Fruit fly (Drosophila melanogaster): ENCODE results near the gene e.

e gene

DNA sequence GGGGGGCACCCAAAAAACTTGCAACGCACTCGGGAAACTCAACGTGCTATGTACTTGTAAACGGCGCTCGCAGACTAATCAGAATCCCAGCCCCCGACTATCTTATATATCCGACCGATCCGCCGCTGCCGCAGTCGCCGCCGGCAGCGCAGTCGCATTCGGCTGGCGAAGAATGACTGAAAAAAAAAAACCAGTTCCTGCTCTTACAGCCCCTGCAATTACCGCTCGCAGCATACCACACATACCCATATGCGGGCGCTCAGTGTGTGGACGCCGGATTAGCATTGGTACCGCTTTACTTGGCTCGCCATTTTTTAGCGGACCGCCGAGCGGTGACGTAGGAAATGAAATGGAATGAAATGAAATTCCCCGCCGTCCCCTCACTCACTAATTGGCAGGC is at the start of gene e:
e (minus strand) TSS at position 79 of the 400 bp plus-strand sequence.
- TF ChIP-seq rn (GFP tag; IDR thresholded peaks at IDR 0.05), result no peak
- peak; percentile 79 for TF ChIP-seq CG13204 (GFP tag; optimal IDR thresholded peaks at IDR 0.05)
- no peak for TF ChIP-seq CG12605 (GFP tag; IDR thresholded peaks at IDR 0.05)
- peak; percentile 39; the same call in 1 of the 3 replicates for TF ChIP-seq CG4496 (GFP tag; IDR thresholded peaks at IDR 0.05)
- TF ChIP-seq CG15710 (tag; optimal IDR thresholded peaks at IDR 0.05), result no peak
- no peak for TF ChIP-seq EcR (GFP tag; optimal IDR thresholded peaks at IDR 0.05)
- no peak for TF ChIP-seq CG34367 (tag; optimal IDR thresholded peaks at IDR 0.05)
- TF ChIP-seq CG8159 (tag; optimal IDR thresholded peaks at IDR 0.05), result no peak
- TF ChIP-seq Pif1B (GFP tag; optimal IDR thresholded peaks at IDR 0.05), result no peak
- no peak for TF ChIP-seq Pif1A (GFP tag; optimal IDR thresholded peaks at IDR 0.05)

DNA sequence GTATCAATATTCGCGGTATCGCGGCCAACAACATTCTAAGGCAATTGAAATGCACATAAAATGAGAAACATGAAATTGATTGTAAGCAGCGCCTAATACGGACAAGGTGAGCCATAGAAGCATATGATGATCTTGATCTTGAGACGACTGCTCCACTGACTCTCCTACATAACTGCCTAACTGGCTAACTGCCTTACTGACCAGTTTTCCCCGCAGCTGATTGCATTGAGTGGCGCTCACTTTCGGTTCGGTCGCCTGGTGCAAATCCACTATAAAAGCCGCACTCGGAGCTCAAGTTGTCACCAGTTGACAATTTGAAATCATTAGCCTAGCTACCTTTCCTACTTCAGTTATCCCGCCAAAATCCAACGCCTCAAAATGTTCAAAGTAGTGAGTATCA is 45.9 kb upstream of the e start, which contains the start of gene CG17298:
CG17298 (plus strand) TSS at position 301 of the 400 bp plus-strand sequence.
- TF ChIP-seq CG34367 (tag; optimal IDR thresholded peaks at IDR 0.05) (no peak), CG14655 (GFP tag; optimal IDR thresholded peaks at IDR 0.05) (no peak), CG10348 (GFP tag; IDR thresholded peaks at IDR 0.05) (no peak), rn (GFP tag; IDR thresholded peaks at IDR 0.05) (no peak), CG32121 (GFP tag; IDR thresholded peaks at IDR 0.05) (no peak), CG13204 (GFP tag; optimal IDR thresholded peaks at IDR 0.05) (no peak), Pif1A (GFP tag; optimal IDR thresholded peaks at IDR 0.05) (no peak), gl (tag; optimal IDR thresholded peaks at IDR 0.05) (no peak)

DNA sequence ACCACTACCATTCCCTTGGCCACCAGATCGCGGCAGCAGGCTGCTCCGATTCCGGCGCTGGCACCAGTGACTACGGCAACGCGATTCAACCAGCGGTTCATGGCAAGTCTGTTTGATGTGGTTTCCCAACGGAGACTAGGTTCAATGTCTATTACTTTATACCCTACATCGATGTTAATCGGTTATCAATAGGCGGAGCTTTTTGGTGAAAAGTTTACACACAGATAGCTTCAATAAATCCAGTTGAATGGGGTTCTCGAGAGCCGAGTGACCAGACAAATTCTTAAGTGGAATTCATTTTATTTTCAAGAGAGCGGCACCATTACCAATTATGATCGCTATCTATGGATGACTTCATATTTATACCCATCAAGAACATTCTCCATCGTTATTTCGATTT is 39.1 kb upstream of the e start, which contains the start of gene CG3301:
CG3301 (minus strand) TSS at position 139 of the 400 bp plus-strand sequence.
- TF ChIP-seq fd96Ca (GFP tag; IDR thresholded peaks at IDR 0.05) (no peak), Ets98B (GFP tag; IDR thresholded peaks at IDR 0.05) (no peak), CG8159 (tag; optimal IDR thresholded peaks at IDR 0.05) (no peak), CG10348 (GFP tag; IDR thresholded peaks at IDR 0.05) (no peak), D1 (tag; optimal IDR thresholded peaks at IDR 0.05) (no peak), Snoo (tag; optimal IDR thresholded peaks at IDR 0.05) (no peak), EcR (GFP tag; optimal IDR thresholded peaks at IDR 0.05) (no peak), rn (GFP tag; IDR thresholded peaks at IDR 0.05) (no peak), CG34367 (tag; optimal IDR thresholded peaks at IDR 0.05) (no peak), CG17806 (tag; optimal IDR thresholded peaks at IDR 0.05) (no peak), CG14655 (GFP tag; optimal IDR thresholded peaks at IDR 0.05) (no peak), Pif1B (GFP tag; optimal IDR thresholded peaks at IDR 0.05) (no peak), CG9948 (tag; optimal IDR thresholded peaks at IDR 0.05) (no peak)

DNA sequence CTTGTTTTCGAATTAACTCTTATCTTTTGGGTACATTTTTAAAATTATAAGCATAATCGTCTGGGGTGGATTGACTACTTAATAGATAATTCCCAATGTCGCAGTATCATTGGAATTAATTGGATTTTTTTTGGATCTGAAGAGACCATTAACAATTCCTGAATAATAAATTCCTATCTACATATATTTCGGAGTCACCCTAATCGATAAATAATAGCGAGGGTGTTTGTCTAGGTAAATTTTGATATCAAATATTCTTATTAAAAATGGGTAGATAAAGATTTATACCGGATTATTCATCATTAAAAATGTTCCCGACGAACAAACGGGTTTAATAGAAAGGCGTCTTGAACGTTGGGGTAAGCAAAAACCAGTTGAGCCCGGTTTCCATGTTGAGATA is 37.9 kb upstream of the e start:
- TF ChIP-seq rn (GFP tag; IDR thresholded peaks at IDR 0.05), result no peak

DNA sequence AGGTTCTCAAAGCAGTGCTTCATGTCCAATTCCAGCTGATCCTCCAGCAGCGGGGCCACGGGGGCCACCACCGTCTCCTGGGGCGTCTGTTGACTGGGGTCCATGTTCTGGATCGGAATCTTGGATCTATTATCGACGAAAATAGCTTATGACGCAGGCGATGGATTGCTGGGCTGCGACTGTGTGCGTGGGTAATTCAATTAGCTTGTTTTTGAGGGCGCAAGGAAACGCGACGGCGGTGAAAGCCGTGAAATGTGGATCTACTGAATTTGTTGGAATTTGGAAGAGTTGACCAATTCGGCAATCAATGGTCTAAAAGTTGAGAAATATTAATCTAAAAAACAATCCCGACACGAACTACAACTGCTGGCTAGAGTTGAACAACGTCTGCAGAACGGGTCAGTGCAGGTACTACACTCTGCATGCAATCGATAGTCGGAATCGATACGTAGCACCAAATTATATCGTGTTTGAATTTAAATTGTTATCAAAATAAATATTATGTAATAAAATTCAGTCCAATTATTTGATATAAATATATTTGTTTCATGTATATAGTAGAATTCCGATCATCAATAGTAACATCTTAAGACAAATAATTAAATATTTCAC is 36.6 kb upstream of the e start, which contains the start of gene CG3308:
CG3308 (minus strand) TSS at position 391 of the 612 bp plus-strand sequence.
- TF ChIP-seq CG12605 (GFP tag; IDR thresholded peaks at IDR 0.05), result 0 out of 2 replicates have a peak, but pooled peaks have one; percentile 3
- TF ChIP-seq Snoo (tag; optimal IDR thresholded peaks at IDR 0.05), result no peak
- TF ChIP-seq CG8301 (tag; optimal IDR thresholded peaks at IDR 0.05), result no peak
- TF ChIP-seq CG14655 (GFP tag; optimal IDR thresholded peaks at IDR 0.05), result no peak
- TF ChIP-seq CG9948 (tag; optimal IDR thresholded peaks at IDR 0.05), result no peak

DNA sequence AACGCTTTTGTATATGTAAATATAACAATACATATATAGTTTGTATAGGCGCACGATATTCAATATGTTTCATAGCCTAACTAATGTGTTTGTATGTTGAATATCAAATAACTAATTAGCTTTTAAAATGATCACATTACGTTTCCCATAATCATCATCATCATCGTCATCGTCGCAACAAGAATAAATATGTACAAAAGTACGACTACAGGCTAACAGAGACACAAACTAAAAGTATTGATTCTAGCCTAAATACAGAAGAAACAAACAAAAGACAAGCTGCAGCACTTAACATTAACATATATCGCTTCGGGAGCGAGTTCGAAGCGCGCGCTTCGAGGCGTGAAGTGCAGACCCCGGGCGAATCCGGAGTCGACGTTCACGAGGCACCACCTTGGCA is 34.2 kb upstream of the e start:
- no peak for TF ChIP-seq Snoo (tag; optimal IDR thresholded peaks at IDR 0.05)
- no peak for TF ChIP-seq D1 (tag; optimal IDR thresholded peaks at IDR 0.05)
- no peak for TF ChIP-seq EcR (GFP tag; optimal IDR thresholded peaks at IDR 0.05)
- TF ChIP-seq CG8301 (tag; optimal IDR thresholded peaks at IDR 0.05), result no peak
- TF ChIP-seq Ets98B (GFP tag; IDR thresholded peaks at IDR 0.05), result no peak
- TF ChIP-seq rn (GFP tag; IDR thresholded peaks at IDR 0.05), result no peak
- TF ChIP-seq Pif1B (GFP tag; optimal IDR thresholded peaks at IDR 0.05), result no peak
- TF ChIP-seq CG17806 (tag; optimal IDR thresholded peaks at IDR 0.05), result no peak
- TF ChIP-seq CG4496 (GFP tag; IDR thresholded peaks at IDR 0.05), result no peak
- no peak for TF ChIP-seq CG9948 (tag; optimal IDR thresholded peaks at IDR 0.05)
- TF ChIP-seq Pif1A (GFP tag; optimal IDR thresholded peaks at IDR 0.05), result no peak
- TF ChIP-seq CG14655 (GFP tag; optimal IDR thresholded peaks at IDR 0.05), result no peak
- no peak for TF ChIP-seq CG13204 (GFP tag; optimal IDR thresholded peaks at IDR 0.05)
- no peak for TF ChIP-seq gl (tag; optimal IDR thresholded peaks at IDR 0.05)
- no peak for TF ChIP-seq CG32121 (GFP tag; IDR thresholded peaks at IDR 0.05)
- TF ChIP-seq CG12605 (GFP tag; IDR thresholded peaks at IDR 0.05), result no peak
- TF ChIP-seq CG8159 (tag; optimal IDR thresholded peaks at IDR 0.05), result no peak
- no peak for TF ChIP-seq CG10348 (GFP tag; IDR thresholded peaks at IDR 0.05)

DNA sequence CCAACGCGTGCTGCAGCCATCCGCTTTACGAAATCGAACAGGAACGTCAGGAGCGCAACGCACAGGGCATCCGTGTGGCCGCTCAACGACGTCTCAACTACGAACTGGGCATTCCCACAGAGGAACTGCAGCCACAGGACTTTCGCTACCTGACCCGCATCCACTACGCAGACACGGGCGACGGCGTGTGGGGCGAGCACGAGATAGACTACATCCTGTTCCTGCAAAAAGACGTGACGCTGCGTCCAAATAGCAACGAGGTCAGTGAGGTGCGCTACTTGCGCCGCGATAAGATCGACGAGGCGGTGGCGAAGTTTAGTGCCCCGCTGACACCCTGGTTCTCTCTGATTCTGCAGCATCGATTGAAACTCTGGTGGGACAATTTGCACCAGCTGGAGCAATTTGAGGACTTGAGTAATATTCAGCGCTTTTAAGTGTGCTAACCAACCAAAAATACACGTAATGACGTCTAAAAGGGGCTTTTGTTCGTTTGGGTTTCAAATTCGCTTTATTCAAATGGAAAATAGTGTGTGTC is 33.7 kb upstream of the e start:
- TF ChIP-seq CG15710 (tag; optimal IDR thresholded peaks at IDR 0.05) (no peak), CG9948 (tag; optimal IDR thresholded peaks at IDR 0.05) (no peak), CG32121 (GFP tag; IDR thresholded peaks at IDR 0.05) (no peak), CG34367 (tag; optimal IDR thresholded peaks at IDR 0.05) (no peak), CG14655 (GFP tag; optimal IDR thresholded peaks at IDR 0.05) (no peak), CG8159 (tag; optimal IDR thresholded peaks at IDR 0.05) (no peak), Snoo (tag; optimal IDR thresholded peaks at IDR 0.05) (no peak), rn (GFP tag; IDR thresholded peaks at IDR 0.05) (no peak), CG4496 (GFP tag; IDR thresholded peaks at IDR 0.05) (no peak), fd96Ca (GFP tag; IDR thresholded peaks at IDR 0.05) (no peak), Pif1B (GFP tag; optimal IDR thresholded peaks at IDR 0.05) (no peak), Pif1A (GFP tag; optimal IDR thresholded peaks at IDR 0.05) (no peak), CG10348 (GFP tag; IDR thresholded peaks at IDR 0.05) (no peak), Ets98B (GFP tag; IDR thresholded peaks at IDR 0.05) (no peak), CG8301 (tag; optimal IDR thresholded peaks at IDR 0.05) (no peak), CG12605 (GFP tag; IDR thresholded peaks at IDR 0.05) (no peak)

Data from whole organism, pupa.